Worm (Caenorhabditis elegans) whole organism, late embryonic: ENCODE results near the gene alh-2.

Experiments
- C08G9.2 ChIP-seq: sonication (generic microtip); optimal IDR thresholded peaks from 2 replicates; lab custom pipeline; 2016; ENCODE audit warnings: mild to moderate bottlenecking, missing genetic modification characterization, moderate library complexity, missing compliant biosample characterization
- K02D7.2 ChIP-seq: sonication (generic microtip); optimal IDR thresholded peaks from 2 replicates; lab custom pipeline; 2017; ENCODE audit warnings: mild to moderate bottlenecking, missing genetic modification characterization, missing compliant biosample characterization
- K09A11.1 ChIP-seq: sonication (generic microtip); optimal IDR thresholded peaks from 2 replicates; lab custom pipeline; 2017; ENCODE audit warnings: antibody characterized with exemption, mild to moderate bottlenecking, missing genetic modification characterization, missing compliant biosample characterization; ENCODE audit not compliant: insufficient read depth
- ahr-1 ChIP-seq: sonication (generic microtip); optimal IDR thresholded peaks from 2 replicates; lab custom pipeline; 2016; ENCODE audit warnings: missing genetic modification characterization, missing compliant biosample characterization
- ceh-18 ChIP-seq: sonication (generic microtip); optimal IDR thresholded peaks from 2 replicates; lab custom pipeline; 2016; ENCODE audit warnings: missing genetic modification characterization, missing compliant biosample characterization
- ceh-22 ChIP-seq: sonication (generic microtip); optimal IDR thresholded peaks from 2 replicates; lab custom pipeline; 2017; ENCODE audit warnings: missing biosample characterization, missing genetic modification characterization
- ceh-30 ChIP-seq: fragments of 150-350 bp; optimal IDR thresholded peaks from 2 replicates; lab custom pipeline; 2014; ENCODE audit warnings: missing biosample characterization, missing genetic modification characterization
- ceh-31 ChIP-seq: sonication (generic microtip); optimal IDR thresholded peaks from 2 replicates; lab custom pipeline; 2016; ENCODE audit warnings: missing genetic modification characterization, missing compliant biosample characterization
- ceh-34 ChIP-seq: sonication (generic microtip); optimal IDR thresholded peaks from 2 replicates; lab custom pipeline; 2016; ENCODE audit warnings: mild to moderate bottlenecking, missing genetic modification characterization, missing compliant biosample characterization
- ceh-48 ChIP-seq: sonication (generic microtip); optimal IDR thresholded peaks from 2 replicates; lab custom pipeline; 2016; ENCODE audit warnings: missing genetic modification characterization, inconsistent platforms, missing compliant biosample characterization
- ceh-6 ChIP-seq: fragments of 200-800 bp; sonication (Bioruptor generic); optimal IDR thresholded peaks from 2 replicates; lab custom pipeline; 2018; ENCODE audit warnings: mild to moderate bottlenecking, missing genetic modification characterization, missing compliant biosample characterization
- ceh-9 ChIP-seq: sonication (generic microtip); optimal IDR thresholded peaks from 2 replicates; lab custom pipeline; 2016; ENCODE audit warnings: mild to moderate bottlenecking, missing genetic modification characterization, inconsistent platforms, missing compliant biosample characterization
- dmd-4 ChIP-seq: sonication (generic microtip); optimal IDR thresholded peaks from 2 replicates; lab custom pipeline; 2016; ENCODE audit warnings: borderline replicate concordance, missing genetic modification characterization, missing compliant biosample characterization
- dve-1 ChIP-seq: sonication (generic microtip); optimal IDR thresholded peaks from 2 replicates; lab custom pipeline; 2017; ENCODE audit warnings: antibody characterized with exemption, mild to moderate bottlenecking, missing genetic modification characterization, missing compliant biosample characterization
- elt-2 ChIP-seq: sonication (generic microtip); optimal IDR thresholded peaks from 2 replicates; lab custom pipeline; 2016; ENCODE audit warnings: missing genetic modification reagents, missing genetic modification characterization, missing compliant biosample characterization
- elt-4 ChIP-seq: sonication (generic microtip); optimal IDR thresholded peaks from 2 replicates; lab custom pipeline; 2016; ENCODE audit warnings: missing genetic modification characterization, missing compliant biosample characterization
- ets-4 ChIP-seq: sonication (generic microtip); optimal IDR thresholded peaks from 2 replicates; lab custom pipeline; 2016; ENCODE audit warnings: missing genetic modification characterization, missing compliant biosample characterization
- fax-1 ChIP-seq: sonication (generic microtip); optimal IDR thresholded peaks from 2 replicates; lab custom pipeline; 2016; ENCODE audit warnings: missing genotype, missing genetic modification characterization, missing compliant biosample characterization
- fkh-10 ChIP-seq: fragments of 150-350 bp; optimal IDR thresholded peaks from 2 replicates; lab custom pipeline; 2014; ENCODE audit warnings: missing biosample characterization, missing genetic modification reagents, missing genetic modification characterization
- fkh-6 ChIP-seq: sonication (generic microtip); optimal IDR thresholded peaks from 2 replicates; lab custom pipeline; 2016; ENCODE audit warnings: missing genetic modification characterization, missing compliant biosample characterization
- gmeb-2 ChIP-seq: sonication (generic microtip); optimal IDR thresholded peaks from 2 replicates; lab custom pipeline; 2016; ENCODE audit warnings: missing genetic modification characterization, inconsistent platforms, missing compliant biosample characterization
- hlh-15 ChIP-seq: sonication (generic microtip); optimal IDR thresholded peaks from 2 replicates; lab custom pipeline; 2016; ENCODE audit warnings: missing genetic modification characterization, missing compliant biosample characterization
- hlh-6 ChIP-seq: sonication (generic microtip); optimal IDR thresholded peaks from 2 replicates; lab custom pipeline; 2016; ENCODE audit warnings: missing genotype, missing genetic modification characterization, missing compliant biosample characterization
- hlh-8 ChIP-seq: sonication (generic microtip); optimal IDR thresholded peaks from 2 replicates; lab custom pipeline; 2016; ENCODE audit warnings: missing genotype, missing genetic modification characterization, missing compliant biosample characterization
- nhr-11 ChIP-seq: fragments of 150-350 bp; optimal IDR thresholded peaks from 2 replicates; lab custom pipeline; 2014; ENCODE audit warnings: missing biosample characterization, missing genetic modification characterization
- nhr-232 ChIP-seq: sonication (generic microtip); optimal IDR thresholded peaks from 2 replicates; lab custom pipeline; 2016; ENCODE audit warnings: missing genetic modification characterization, missing compliant biosample characterization
- npax-4 ChIP-seq: sonication (generic microtip); optimal IDR thresholded peaks from 2 replicates; lab custom pipeline; 2016; ENCODE audit warnings: missing genetic modification characterization, missing compliant biosample characterization
- pat-9 ChIP-seq: fragments of 200-800 bp; sonication (Bioruptor generic); optimal IDR thresholded peaks from 2 replicates; lab custom pipeline; 2018; ENCODE audit warnings: mild to moderate bottlenecking, missing genetic modification characterization, moderate library complexity, missing compliant biosample characterization
- pax-1 ChIP-seq: fragments of 150-350 bp; optimal IDR thresholded peaks from 2 replicates; lab custom pipeline; 2014; ENCODE audit warnings: missing biosample characterization, missing genetic modification characterization
- pha-2 ChIP-seq: sonication (generic microtip); optimal IDR thresholded peaks from 2 replicates; lab custom pipeline; 2017; ENCODE audit warnings: mild to moderate bottlenecking, missing genetic modification characterization, missing compliant biosample characterization
- pros-1 ChIP-seq: fragments of 150-350 bp; optimal IDR thresholded peaks from 2 replicates; lab custom pipeline; 2014; ENCODE audit warnings: missing biosample characterization, missing genetic modification reagents, missing genetic modification characterization
- ref-2 ChIP-seq: sonication (generic microtip); optimal IDR thresholded peaks from 2 replicates; lab custom pipeline; 2016; ENCODE audit warnings: missing genetic modification characterization, missing compliant biosample characterization
- sdc-2 ChIP-seq: sonication (generic microtip); optimal IDR thresholded peaks from 2 replicates; lab custom pipeline; 2016; ENCODE audit warnings: missing genotype, missing genetic modification characterization, missing compliant biosample characterization
- sox-2 ChIP-seq: fragments of 200-800 bp; sonication (Bioruptor generic); IDR thresholded peaks from 2 replicates; pipeline ENCODE4 v1.3.6; 2022; ENCODE audit warnings: missing genetic modification reagents, missing genetic modification characterization, missing compliant biosample characterization
- syd-9 ChIP-seq: sonication (generic microtip); optimal IDR thresholded peaks from 2 replicates; lab custom pipeline; 2016; ENCODE audit warnings: mild to moderate bottlenecking, missing genetic modification characterization, moderate library complexity, missing compliant biosample characterization
- tbx-2 ChIP-seq: sonication (generic microtip); optimal IDR thresholded peaks from 2 replicates; lab custom pipeline; 2016; ENCODE audit warnings: missing genetic modification characterization, missing compliant biosample characterization
- tbx-7 ChIP-seq: sonication (generic microtip); optimal IDR thresholded peaks from 2 replicates; lab custom pipeline; 2016; ENCODE audit warnings: missing genotype, missing genetic modification characterization, missing compliant biosample characterization
- ttx-3 ChIP-seq: sonication (generic microtip); optimal IDR thresholded peaks from 2 replicates; lab custom pipeline; 2016; ENCODE audit warnings: missing genetic modification reagents, missing genetic modification characterization, missing compliant biosample characterization
- unc-3 ChIP-seq, 2 experiments: fragments of 200-800 bp in 1 of 2; sonication (Bioruptor generic) in 1 of 2; sonication (generic microtip) in 1 of 2; conservative IDR thresholded peaks in 1 of 2; optimal IDR thresholded peaks in 1 of 2; 2 replicates each; pipeline versions ENCODE4 v1.3.6 to Lab custom; 2016 to 2022; ENCODE audit warnings: missing compliant biosample characterization in 2 of 2, missing genetic modification characterization in 2 of 2, missing genetic modification reagents in 1 of 2
- unc-42 ChIP-seq: sonication (generic microtip); optimal IDR thresholded peaks from 2 replicates; lab custom pipeline; 2016; ENCODE audit warnings: missing genotype, missing genetic modification characterization, missing compliant biosample characterization
- unc-55 ChIP-seq: sonication (generic microtip); optimal IDR thresholded peaks from 2 replicates; lab custom pipeline; 2017; ENCODE audit warnings: missing biosample characterization, missing genetic modification reagents, missing genetic modification characterization
- ztf-16 ChIP-seq: sonication (generic microtip); optimal IDR thresholded peaks from 2 replicates; lab custom pipeline; 2017; ENCODE audit warnings: missing genetic modification characterization, missing compliant biosample characterization

alh-2 gene

DNA sequence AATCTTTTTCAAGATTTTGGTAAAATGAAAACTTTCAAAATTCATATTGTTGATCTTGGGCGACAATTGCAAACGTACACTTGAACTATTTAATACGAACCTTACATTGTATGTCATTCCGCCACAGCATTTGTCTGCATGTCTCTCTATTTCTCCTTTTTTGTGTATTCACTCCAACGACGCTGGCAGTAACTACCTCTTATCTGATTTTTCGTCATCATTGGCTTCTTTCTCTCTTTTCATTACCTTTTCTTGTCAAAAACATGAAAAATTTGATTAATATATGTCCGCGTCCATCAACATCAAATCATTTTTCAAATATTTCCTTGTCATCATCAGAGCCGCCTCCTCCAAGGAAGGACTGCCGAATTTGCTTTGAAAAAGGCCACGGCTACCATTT lies 33.9 kb upstream of the alh-2 start, which contains the start of gene nhr-177:
Gene nhr-177, plus strand, starts transcription at position 167 of the 400 bp plus-strand sequence.
- TF ChIP-seq hlh-15 (tag; lab: Kevin White, UChicago) (no peak), dmd-4 (no peak), dve-1 (tag; lab: Kevin White, UChicago) (no peak), ceh-18 (tag; lab: Kevin White, UChicago) (no peak), sdc-2 (no peak), npax-4 (tag; lab: Kevin White, UChicago) (no peak), syd-9 (tag; lab: Kevin White, UChicago) (no peak), unc-42 (tag; lab: Kevin White, UChicago) (no peak), ceh-30 (tag; lab: Kevin White, UChicago) (no peak), ceh-22 (tag; lab: Kevin White, UChicago) (no peak), unc-3 (GFP tag; conservative IDR thresholded peaks at IDR 0.05; lab: Robert Waterston, UW) (no peak), unc-3 (tag; optimal IDR thresholded peaks at IDR 0.05; lab: Kevin White, UChicago) (no peak), elt-4 (tag; lab: Kevin White, UChicago) (no peak), C08G9.2 (tag; lab: Kevin White, UChicago) (no peak), ceh-34 (no peak), ttx-3 (no peak), pax-1 (no peak), pat-9 (tag; lab: Kevin White, UChicago) (no peak)

ce11 chrV:1611570-1611969 lies 32.4 kb upstream of the alh-2 start:
- TF ChIP-seq ceh-30 (tag; lab: Kevin White, UChicago) (no peak), hlh-8 (tag; lab: Kevin White, UChicago) (no peak), elt-2 (tag; lab: Kevin White, UChicago) (no peak), ets-4 (tag; lab: Kevin White, UChicago) (no peak), C08G9.2 (tag; lab: Kevin White, UChicago) (no peak), sdc-2 (no peak), nhr-11 (tag; lab: Kevin White, UChicago) (no peak), ceh-31 (tag; lab: Kevin White, UChicago) (no peak), ceh-18 (tag; lab: Kevin White, UChicago) (no peak), fkh-6 (tag; lab: Kevin White, UChicago) (no peak), ceh-9 (no peak), hlh-6 (tag; lab: Kevin White, UChicago) (no peak), ahr-1 (tag; lab: Kevin White, UChicago) (no peak), ceh-22 (tag; lab: Kevin White, UChicago) (no peak), pros-1 (tag; lab: Kevin White, UChicago) (no peak)
- TF ChIP-seq, all 69 proteins: peak for 0

DNA sequence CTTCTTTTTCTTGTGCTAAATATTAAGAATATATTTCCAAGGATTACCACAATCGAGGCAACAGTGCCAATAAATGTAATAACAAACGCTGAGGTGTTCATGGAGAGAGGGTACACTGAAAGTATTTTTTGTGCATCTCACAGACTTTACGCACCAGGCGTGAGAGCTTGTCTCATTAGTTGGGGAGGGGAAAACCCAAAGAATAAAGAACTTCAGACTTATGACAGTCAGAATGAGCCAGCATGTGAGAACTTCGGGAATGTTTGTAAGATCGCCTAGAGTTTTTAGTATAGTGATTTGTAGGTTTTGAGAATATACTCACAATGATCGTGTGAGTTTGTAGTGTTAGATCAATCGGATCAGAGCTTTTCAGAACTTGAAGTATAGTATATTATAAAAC lies 29.2 kb upstream of the alh-2 start, which contains the start of gene srbc-41:
Gene srbc-41, minus strand, starts transcription at position 101 of the 400 bp plus-strand sequence.
- TF ChIP-seq ceh-48 (tag; lab: Kevin White, UChicago): no peak
- no peak for TF ChIP-seq ref-2 (tag; lab: Kevin White, UChicago)
- no peak for TF ChIP-seq unc-55 (GFP tag; lab: Kevin White, UChicago)
- no peak for TF ChIP-seq ceh-31 (tag; lab: Kevin White, UChicago)
- no peak for TF ChIP-seq tbx-7 (tag; lab: Kevin White, UChicago)
- no peak for TF ChIP-seq ceh-9
- TF ChIP-seq dve-1 (tag; lab: Kevin White, UChicago): no peak
- TF ChIP-seq gmeb-2: no peak
- no peak for TF ChIP-seq nhr-232 (tag; lab: Kevin White, UChicago)
- TF ChIP-seq K02D7.2: no peak
- no peak for TF ChIP-seq dmd-4
- TF ChIP-seq sox-2 (GFP tag; lab: Robert Waterston, UW): no peak
- TF ChIP-seq ttx-3: no peak
- no peak for TF ChIP-seq ceh-18 (tag; lab: Kevin White, UChicago)
- no peak for TF ChIP-seq ztf-16
- TF ChIP-seq pax-1: no peak
- TF ChIP-seq, all 69 proteins: peak for 0

DNA sequence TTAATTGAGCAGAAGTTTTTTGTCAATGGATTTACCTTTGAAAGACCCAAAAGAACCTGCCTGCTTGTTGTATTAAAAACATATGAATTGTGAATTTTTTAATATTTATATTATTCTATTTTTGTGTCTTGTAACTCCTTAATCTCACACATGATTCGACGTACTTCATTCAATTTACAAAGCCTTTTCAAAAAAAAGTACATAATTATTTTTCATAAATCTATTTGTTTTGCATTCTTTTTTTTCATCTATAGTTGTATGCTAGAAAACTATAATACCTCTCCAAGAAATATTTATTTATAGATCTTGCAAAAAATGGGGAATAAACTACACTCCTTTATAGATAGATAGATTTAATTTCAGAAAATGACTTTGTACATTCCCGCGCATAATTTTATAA lies 25.2 kb upstream of the alh-2 start, which contains the start of gene nhr-179:
Gene nhr-179, minus strand, starts transcription at position 101 of the 400 bp plus-strand sequence.
- no peak for TF ChIP-seq K02D7.2
- TF ChIP-seq unc-3 (GFP tag; conservative IDR thresholded peaks at IDR 0.05; lab: Robert Waterston, UW): no peak
- TF ChIP-seq unc-3 (tag; optimal IDR thresholded peaks at IDR 0.05; lab: Kevin White, UChicago): no peak
- TF ChIP-seq hlh-6 (tag; lab: Kevin White, UChicago): no peak
- no peak for TF ChIP-seq ceh-31 (tag; lab: Kevin White, UChicago)
- TF ChIP-seq K09A11.1 (tag; lab: Kevin White, UChicago): no peak
- TF ChIP-seq tbx-2 (tag; lab: Kevin White, UChicago): no peak
- TF ChIP-seq sox-2 (GFP tag; lab: Robert Waterston, UW): no peak
- TF ChIP-seq fax-1 (tag; lab: Kevin White, UChicago): no peak
- TF ChIP-seq ceh-34: no peak
- TF ChIP-seq dve-1 (tag; lab: Kevin White, UChicago): no peak
- TF ChIP-seq unc-42 (tag; lab: Kevin White, UChicago): no peak
- no peak for TF ChIP-seq fkh-10
- TF ChIP-seq pha-2 (tag; lab: Kevin White, UChicago): no peak
- no peak for TF ChIP-seq fkh-6 (tag; lab: Kevin White, UChicago)
- no peak for TF ChIP-seq ahr-1 (tag; lab: Kevin White, UChicago)
- no peak for TF ChIP-seq dmd-4
- TF ChIP-seq pax-1: no peak
- TF ChIP-seq ceh-6 (GFP tag; lab: Kevin White, UChicago): no peak
